Fruit fly (Drosophila melanogaster) whole organism, prepupa: Measurements from ENCODE around the gene OtopLa.

Experiments
- CG1621 ChIP-seq: fragments of 200-800 bp; sonication (Bioruptor generic); optimal IDR thresholded peaks from 3 replicates; lab custom pipeline; 2018; ENCODE audit warnings: missing biosample characterization, mild to moderate bottlenecking, missing genetic modification characterization
- Eip78C ChIP-seq: fragments of 200-800 bp; sonication (Bioruptor generic); peaks from one replicate; lab custom pipeline; 2016; ENCODE audit warnings: missing biosample characterization, missing genetic modification characterization
- achi ChIP-seq: fragments of 200-800 bp; sonication (Bioruptor generic); optimal IDR thresholded peaks from 3 replicates; lab custom pipeline; 2016; ENCODE audit warnings: missing biosample characterization, missing genetic modification characterization
- eg ChIP-seq: fragments of 200-800 bp; sonication (Bioruptor generic); IDR thresholded peaks from 3 replicates; pipeline ENCODE4 v1.3.6; 2022; ENCODE audit warnings: missing biosample characterization, missing genetic modification characterization
- pdm3 ChIP-seq: fragments of 200-800 bp; sonication (Bioruptor generic); optimal IDR thresholded peaks from 3 replicates; lab custom pipeline; 2016; ENCODE audit warnings: missing biosample characterization, missing genetic modification characterization

DNA sequence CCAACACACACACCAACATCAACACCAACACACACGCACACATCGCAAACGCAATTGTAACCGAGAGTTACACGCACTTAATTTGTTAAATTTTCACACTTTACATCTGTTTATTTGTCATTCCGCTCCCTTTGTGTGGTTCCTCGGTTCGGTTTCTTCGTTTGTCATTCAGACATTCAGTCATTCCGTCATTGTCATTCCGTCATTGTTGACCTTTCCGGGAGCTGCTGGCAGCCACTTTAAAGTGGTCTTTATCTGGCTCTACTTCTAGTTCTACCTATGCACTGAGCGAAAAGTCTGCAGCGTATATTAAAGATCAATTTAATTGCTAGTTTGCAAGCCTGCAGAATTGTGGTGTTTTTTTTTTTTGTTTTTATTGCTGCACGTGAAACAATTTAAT lies 51.7 kb downstream of the OtopLa start:
- TF ChIP-seq eg (GFP tag; lab: Robert Waterston, UW) (no peak), CG1621 (tag; lab: Kevin White, UChicago) (no peak), pdm3 (GFP tag; lab: Kevin White, UChicago) (no peak), achi (GFP tag; lab: Kevin White, UChicago) (no peak), Eip78C (GFP tag; lab: Kevin White, UChicago) (no peak)
